Worm (Caenorhabditis elegans) whole organism, L3 larva: ENCODE data around the gene F53A3.1.
A peak's percentile ranks its signal among the peaks of the same experiment; 100 is the strongest.

Source experiments
- R02D3.7 ChIP-seq: fragments of 150-350 bp; optimal IDR thresholded peaks from 2 replicates; lab custom pipeline; 2014; ENCODE audit warnings: missing biosample characterization, missing genetic modification characterization
- ZK546.5 ChIP-seq: sonication (generic microtip); optimal IDR thresholded peaks from 2 replicates; lab custom pipeline; 2017; ENCODE audit warnings: missing biosample characterization, missing genetic modification characterization
- aly-2 ChIP-seq: fragments of 150-350 bp; optimal IDR thresholded peaks from 2 replicates; lab custom pipeline; 2014; ENCODE audit warnings: missing biosample characterization, missing genetic modification characterization
- ceh-28 ChIP-seq: fragments of 150-350 bp; optimal IDR thresholded peaks from 2 replicates; lab custom pipeline; 2014; ENCODE audit warnings: missing biosample characterization, missing genetic modification reagents, missing genetic modification characterization
- ceh-82 ChIP-seq: fragments of 150-350 bp; optimal IDR thresholded peaks from 2 replicates; lab custom pipeline; 2014; ENCODE audit warnings: missing biosample characterization, missing genetic modification characterization
- ceh-9 ChIP-seq: sonication (generic microtip); optimal IDR thresholded peaks from 2 replicates; lab custom pipeline; 2018; ENCODE audit warnings: missing biosample characterization, missing genetic modification characterization
- daf-12 ChIP-seq: fragments of 150-350 bp; optimal IDR thresholded peaks from 2 replicates; lab custom pipeline; 2014; ENCODE audit warnings: missing biosample characterization, missing genetic modification reagents, missing genetic modification characterization
- egl-27 ChIP-seq: sonication (generic microtip); optimal IDR thresholded peaks from 4 replicates; lab custom pipeline; 2017; ENCODE audit warnings: missing biosample characterization, missing genetic modification reagents, missing genetic modification characterization
- egl-5 ChIP-seq: fragments of 150-350 bp; optimal IDR thresholded peaks from 2 replicates; lab custom pipeline; 2017; ENCODE audit warnings: missing biosample characterization, missing genetic modification reagents, missing genetic modification characterization, inconsistent platforms
- elt-3 ChIP-seq, 3 experiments: fragments of 150-350 bp in 1 of 3; sonication (generic microtip) in 2 of 3; optimal IDR thresholded peaks; 2 replicates in 2 of 3; 4 replicates in 1 of 3; lab custom pipeline; 2014 to 2017; ENCODE audit warnings: missing biosample characterization in 3 of 3, missing genetic modification characterization in 3 of 3
- eor-1 ChIP-seq, 2 experiments: fragments of 150-350 bp; optimal IDR thresholded peaks; 2 replicates each; lab custom pipeline; 2014 to 2018; ENCODE audit warnings: missing biosample characterization in 2 of 2, missing genetic modification characterization in 2 of 2
- fkh-2 ChIP-seq: fragments of 150-350 bp; optimal IDR thresholded peaks from 2 replicates; lab custom pipeline; 2014; ENCODE audit warnings: missing biosample characterization, missing genetic modification reagents, missing genetic modification characterization
- fos-1 ChIP-seq: fragments of 150-350 bp; optimal IDR thresholded peaks from 2 replicates; lab custom pipeline; 2014; ENCODE audit warnings: missing biosample characterization, missing genetic modification characterization
- hmg-11 ChIP-seq: sonication (generic microtip); optimal IDR thresholded peaks from 2 replicates; lab custom pipeline; 2016; ENCODE audit warnings: missing genetic modification characterization, missing compliant biosample characterization
- jun-1 ChIP-seq: fragments of 150-350 bp; optimal IDR thresholded peaks from 2 replicates; lab custom pipeline; 2014; ENCODE audit warnings: missing biosample characterization, missing genetic modification reagents, missing genetic modification characterization
- mdl-1 ChIP-seq: fragments of 150-350 bp; optimal IDR thresholded peaks from 2 replicates; lab custom pipeline; 2014; ENCODE audit warnings: missing biosample characterization, missing genetic modification characterization
- nfya-1 ChIP-seq: sonication (generic microtip); optimal IDR thresholded peaks from 2 replicates; lab custom pipeline; 2017; ENCODE audit warnings: missing genetic modification characterization, mild to moderate bottlenecking, missing compliant biosample characterization, antibody characterized with exemption, moderate library complexity; ENCODE audit not compliant: insufficient read depth
- nhr-11 ChIP-seq: fragments of 150-350 bp; optimal IDR thresholded peaks from 2 replicates; lab custom pipeline; 2014; ENCODE audit warnings: missing biosample characterization, missing genetic modification characterization
- nhr-12 ChIP-seq: fragments of 150-350 bp; optimal IDR thresholded peaks from 2 replicates; lab custom pipeline; 2014; ENCODE audit warnings: missing biosample characterization, missing genetic modification characterization
- nhr-23 ChIP-seq: fragments of 150-350 bp; optimal IDR thresholded peaks from 2 replicates; lab custom pipeline; 2014; ENCODE audit warnings: missing biosample characterization, missing genetic modification reagents, missing genetic modification characterization
- nhr-237 ChIP-seq: fragments of 150-350 bp; optimal IDR thresholded peaks from 2 replicates; lab custom pipeline; 2014; ENCODE audit warnings: missing biosample characterization, missing genetic modification characterization
- nhr-25 ChIP-seq: sonication (generic microtip); optimal IDR thresholded peaks from 2 replicates; lab custom pipeline; 2017; ENCODE audit warnings: missing biosample characterization, missing genetic modification characterization
- nhr-28 ChIP-seq: fragments of 150-350 bp; optimal IDR thresholded peaks from 2 replicates; lab custom pipeline; 2014; ENCODE audit warnings: missing biosample characterization, missing genetic modification characterization
- nhr-43 ChIP-seq: sonication (generic microtip); optimal IDR thresholded peaks from 2 replicates; lab custom pipeline; 2016; ENCODE audit warnings: mild to moderate bottlenecking, missing genetic modification characterization, missing compliant biosample characterization; ENCODE audit not compliant: poor library complexity, severe bottlenecking
- nhr-67 ChIP-seq: fragments of 150-350 bp; optimal IDR thresholded peaks from 2 replicates; lab custom pipeline; 2014; ENCODE audit warnings: missing biosample characterization, missing genetic modification characterization
- nhr-76 ChIP-seq: fragments of 150-350 bp; sonication (generic microtip); optimal IDR thresholded peaks from 5 replicates; lab custom pipeline; 2014; ENCODE audit warnings: missing biosample characterization, missing genetic modification characterization
- nhr-77 ChIP-seq: fragments of 150-350 bp; optimal IDR thresholded peaks from 2 replicates; lab custom pipeline; 2014; ENCODE audit warnings: missing biosample characterization, missing genetic modification characterization
- sea-2 ChIP-seq: fragments of 150-350 bp; sonication (generic microtip); optimal IDR thresholded peaks from 4 replicates; lab custom pipeline; 2014; ENCODE audit warnings: missing biosample characterization, missing genetic modification reagents, missing genetic modification characterization
- skn-1 ChIP-seq: fragments of 150-350 bp; optimal IDR thresholded peaks from 2 replicates; lab custom pipeline; 2014; ENCODE audit warnings: missing biosample characterization, missing genetic modification characterization
- snpc-4 ChIP-seq: fragments of 150-350 bp; optimal IDR thresholded peaks from 2 replicates; lab custom pipeline; 2014; ENCODE audit warnings: missing biosample characterization, missing genetic modification characterization
- tbx-2 ChIP-seq: sonication (generic microtip); optimal IDR thresholded peaks from 2 replicates; lab custom pipeline; 2016; ENCODE audit warnings: mild to moderate bottlenecking, missing genetic modification characterization, missing compliant biosample characterization
- zag-1 ChIP-seq: fragments of 150-350 bp; optimal IDR thresholded peaks from 2 replicates; lab custom pipeline; 2014; ENCODE audit warnings: missing biosample characterization, missing genetic modification characterization
- ztf-4 ChIP-seq: fragments of 150-350 bp; optimal IDR thresholded peaks from 2 replicates; lab custom pipeline; 2014; ENCODE audit warnings: missing biosample characterization, missing genetic modification characterization

The F53A3.1 gene

DNA sequence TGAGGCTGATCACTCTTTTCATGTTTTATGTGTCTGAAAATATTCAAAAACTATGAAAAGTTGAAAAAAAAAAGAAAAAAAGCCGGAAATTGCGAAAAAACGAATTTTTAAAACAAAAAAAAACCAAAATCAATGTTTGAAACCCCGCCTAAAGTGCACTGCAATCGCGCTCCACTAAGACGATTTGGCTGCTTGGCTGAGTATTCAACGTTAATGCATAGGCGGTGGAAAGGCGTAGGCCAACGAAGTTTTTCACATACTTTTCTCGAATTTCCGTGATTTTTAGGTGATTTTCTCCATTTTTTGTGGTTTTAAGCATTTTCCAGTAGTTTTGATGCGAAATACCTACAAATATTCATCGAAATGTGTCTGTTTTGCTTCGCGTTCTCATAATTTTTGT is 6.8 kb upstream of the F53A3.1 start, which contains the start of the genes polh-1 and rps-22 (continued):
- peak; percentile 28 for TF ChIP-seq jun-1 (tag; lab: Kevin White, UChicago)
- TF ChIP-seq aly-2 (tag; lab: Kevin White, UChicago) = peak; percentile 46
- no peak for TF ChIP-seq daf-12 (tag; lab: Kevin White, UChicago)
- TF ChIP-seq nhr-76 = peak; percentile 44
- TF ChIP-seq nhr-77 (tag; lab: Kevin White, UChicago) = peak; percentile 25
- peak; percentile 34 for TF ChIP-seq nhr-11 (tag; lab: Kevin White, UChicago)
- peak; percentile 66 for TF ChIP-seq egl-5
- TF ChIP-seq ceh-9 = no peak
- TF ChIP-seq egl-27 (tag; lab: Kevin White, UChicago) = peak; percentile 36
- no peak for TF ChIP-seq sea-2 (GFP tag; lab: Kevin White, UChicago)
- peak; percentile 70 for TF ChIP-seq hmg-11 (tag; lab: Kevin White, UChicago)
- peak in 1 of 3 experiments; percentile 73 for TF ChIP-seq elt-3 (tag; optimal IDR thresholded peaks at IDR 0.05; lab: Kevin White, UChicago)
- no peak for TF ChIP-seq mdl-1 (tag; lab: Kevin White, UChicago)
- no peak for TF ChIP-seq fos-1 (tag; lab: Kevin White, UChicago)
- peak; percentile 63 for TF ChIP-seq ceh-28 (tag; lab: Kevin White, UChicago)
- TF ChIP-seq R02D3.7 (tag; lab: Kevin White, UChicago) = peak; percentile 79
- no peak for TF ChIP-seq fkh-2 (tag; lab: Kevin White, UChicago)
- no peak for TF ChIP-seq eor-1 (tag; optimal IDR thresholded peaks at IDR 0.05; lab: Kevin White, UChicago)
- TF ChIP-seq nhr-43 (tag; lab: Kevin White, UChicago) = peak; percentile 80
- TF ChIP-seq ZK546.5 (tag; lab: Kevin White, UChicago) = no peak
- peak; percentile 85 for TF ChIP-seq snpc-4 (tag; lab: Kevin White, UChicago)

DNA sequence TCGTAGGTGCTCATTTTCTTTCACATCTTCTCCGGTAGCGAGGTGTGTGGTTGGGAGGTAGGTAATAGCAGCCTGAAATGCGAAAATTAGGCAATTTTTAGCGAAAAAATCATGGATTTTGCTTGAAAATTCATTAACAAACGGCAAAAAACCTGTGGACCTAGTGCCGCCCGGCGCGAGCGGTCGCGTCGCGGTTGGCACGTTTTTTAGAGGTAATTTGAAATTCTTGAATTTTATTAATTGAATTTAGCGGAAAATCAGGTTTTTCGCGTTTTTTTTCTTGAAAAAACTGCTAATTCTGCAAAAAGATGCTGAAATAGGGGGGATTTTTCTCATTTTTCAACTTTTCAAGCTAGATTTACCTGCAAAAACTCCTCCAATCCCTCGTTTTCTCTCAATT is 5.9 kb upstream of the F53A3.1 start:
- TF ChIP-seq skn-1 (tag; lab: Kevin White, UChicago) (no peak), hmg-11 (tag; lab: Kevin White, UChicago) (no peak)
- TF ChIP-seq, all 47 proteins: peak for 0

DNA sequence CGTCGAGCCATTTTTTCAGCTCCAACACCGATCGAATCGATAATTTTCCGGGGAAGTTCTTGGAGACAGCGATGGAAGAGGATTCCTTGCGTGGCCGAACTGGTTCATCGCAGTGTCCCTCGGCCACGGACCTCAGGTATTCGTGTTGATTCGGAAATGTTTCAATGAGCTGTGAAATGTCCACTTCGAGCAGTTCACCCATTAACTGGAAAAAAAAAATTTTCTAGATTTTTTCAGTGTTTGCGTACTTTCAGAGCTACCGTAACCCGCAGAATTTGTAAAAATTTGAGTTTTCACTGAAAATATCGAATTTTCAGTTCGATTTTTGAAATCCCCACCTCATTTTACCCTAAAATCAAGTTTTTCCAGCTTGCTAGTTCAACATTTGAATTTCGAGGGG is 4.4 kb upstream of the F53A3.1 start:
- TF ChIP-seq ceh-28 (tag; lab: Kevin White, UChicago) (no peak), nfya-1 (tag; lab: Kevin White, UChicago) (no peak), aly-2 (tag; lab: Kevin White, UChicago) (no peak), nhr-237 (no peak)
- TF ChIP-seq, all 47 proteins: peak for 0

DNA sequence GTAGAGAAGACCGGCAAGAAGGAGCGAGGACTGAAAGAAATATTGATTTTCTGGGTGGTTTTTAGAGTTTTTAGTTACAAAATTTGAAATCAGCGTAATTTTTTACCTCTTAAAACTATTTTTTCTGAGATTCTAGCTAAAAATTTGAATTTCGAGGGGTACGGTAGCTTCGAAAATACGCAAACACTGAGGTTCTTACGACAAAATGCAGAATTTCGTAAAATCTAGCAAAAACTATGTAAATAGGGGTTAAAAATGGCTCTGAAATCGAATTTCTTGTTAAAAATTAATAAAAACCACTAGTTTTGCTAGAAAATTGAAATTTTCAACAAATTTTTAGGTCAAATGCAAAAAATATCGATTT is 3.8 kb downstream of the F53A3.1 start:
- TF ChIP-seq zag-1 (tag; lab: Kevin White, UChicago) = no peak
- no peak for TF ChIP-seq snpc-4 (tag; lab: Kevin White, UChicago)
- TF ChIP-seq egl-5 = no peak
- no peak for TF ChIP-seq nhr-43 (tag; lab: Kevin White, UChicago)
- no peak for TF ChIP-seq sea-2 (GFP tag; lab: Kevin White, UChicago)
- TF ChIP-seq ceh-82 (tag; lab: Kevin White, UChicago) = no peak
- TF ChIP-seq ceh-28 (tag; lab: Kevin White, UChicago) = no peak
- no peak for TF ChIP-seq nfya-1 (tag; lab: Kevin White, UChicago)
- TF ChIP-seq nhr-25 (tag; lab: Kevin White, UChicago) = no peak
- no peak for TF ChIP-seq eor-1 (tag; optimal IDR thresholded peaks at IDR 0.05; lab: Kevin White, UChicago)
- no peak for TF ChIP-seq mdl-1 (tag; lab: Kevin White, UChicago)
- TF ChIP-seq nhr-77 (tag; lab: Kevin White, UChicago) = no peak
- TF ChIP-seq nhr-23 (tag; lab: Kevin White, UChicago) = no peak
- TF ChIP-seq tbx-2 (tag; lab: Kevin White, UChicago) = no peak
- no peak for TF ChIP-seq nhr-67 (tag; lab: Kevin White, UChicago)
- TF ChIP-seq nhr-28 (tag; lab: Kevin White, UChicago) = no peak
- no peak for TF ChIP-seq ztf-4 (tag; lab: Kevin White, UChicago)
- no peak for TF ChIP-seq nhr-12
- TF ChIP-seq nhr-11 (tag; lab: Kevin White, UChicago) = no peak
- TF ChIP-seq nhr-237 = no peak
